Fruit fly (Drosophila melanogaster) whole organism, pupa: ENCODE results near the gene CG42521.
A peak's percentile ranks its signal among the peaks of the same experiment; 100 is the strongest.

Experiments
- CG10348 ChIP-seq: fragments of 200-800 bp; sonication (Bioruptor generic); IDR thresholded peaks from 2 replicates; pipeline ENCODE4 v1.3.6; 2022; ENCODE audit warnings: missing biosample characterization, missing genetic modification characterization
- CG12605 ChIP-seq: fragments of 200-800 bp; sonication (Bioruptor generic); IDR thresholded peaks from 2 replicates; pipeline ENCODE4 v1.3.6; 2022; ENCODE audit warnings: missing biosample characterization, missing genetic modification characterization
- CG13204 ChIP-seq: fragments of 200-800 bp; sonication (Bioruptor generic); optimal IDR thresholded peaks from 2 replicates; lab custom pipeline; 2018; ENCODE audit warnings: missing biosample characterization, mild to moderate bottlenecking, missing genetic modification characterization, moderate library complexity
- CG14655 ChIP-seq: fragments of 200-800 bp; sonication (Bioruptor generic); optimal IDR thresholded peaks from 3 replicates; lab custom pipeline; 2017; ENCODE audit warnings: mild to moderate bottlenecking, missing biosample characterization, missing genetic modification reagents, missing genetic modification characterization
- CG15710 ChIP-seq: fragments of 200-800 bp; sonication (Bioruptor generic); optimal IDR thresholded peaks from 2 replicates; lab custom pipeline; 2018; ENCODE audit warnings: missing biosample characterization, mild to moderate bottlenecking, missing genetic modification characterization, moderate library complexity
- CG17806 ChIP-seq: fragments of 200-800 bp; sonication (Bioruptor generic); optimal IDR thresholded peaks from 2 replicates; lab custom pipeline; 2018; ENCODE audit warnings: missing biosample characterization, mild to moderate bottlenecking, missing genetic modification characterization, moderate library complexity
- CG32121 ChIP-seq: fragments of 200-800 bp; sonication (Bioruptor generic); IDR thresholded peaks from 2 replicates; pipeline ENCODE4 v1.3.6; 2022; ENCODE audit warnings: missing biosample characterization, missing genetic modification characterization
- CG34367 ChIP-seq: fragments of 200-800 bp; sonication (Bioruptor generic); optimal IDR thresholded peaks from 2 replicates; lab custom pipeline; 2018; ENCODE audit warnings: missing biosample characterization, mild to moderate bottlenecking, missing genetic modification characterization
- CG4496 ChIP-seq: fragments of 200-800 bp; sonication (Bioruptor generic); IDR thresholded peaks from 3 replicates; pipeline ENCODE4 v1.3.6; 2022; ENCODE audit warnings: missing biosample characterization, missing genetic modification characterization
- CG8159 ChIP-seq: fragments of 200-800 bp; sonication (Bioruptor generic); optimal IDR thresholded peaks from 3 replicates; lab custom pipeline; 2018; ENCODE audit warnings: missing biosample characterization, mild to moderate bottlenecking, missing genetic modification characterization, moderate library complexity
- CG8301 ChIP-seq: fragments of 200-800 bp; sonication (Bioruptor generic); optimal IDR thresholded peaks from 2 replicates; lab custom pipeline; 2018; ENCODE audit warnings: missing biosample characterization, mild to moderate bottlenecking, missing genetic modification characterization
- CG9948 ChIP-seq: fragments of 200-800 bp; sonication (Bioruptor generic); optimal IDR thresholded peaks from 2 replicates; lab custom pipeline; 2018; ENCODE audit warnings: missing biosample characterization, mild to moderate bottlenecking, missing genetic modification characterization, moderate library complexity
- D1 ChIP-seq: fragments of 200-800 bp; sonication (Bioruptor generic); optimal IDR thresholded peaks from 2 replicates; lab custom pipeline; 2018; ENCODE audit warnings: missing biosample characterization, mild to moderate bottlenecking, missing genetic modification characterization, moderate library complexity
- EcR ChIP-seq: fragments of 200-800 bp; sonication (Bioruptor generic); optimal IDR thresholded peaks from 3 replicates; lab custom pipeline; 2019; ENCODE audit warnings: missing biosample characterization, missing genetic modification characterization, mild to moderate bottlenecking, moderate library complexity, missing genetic modification reagents
- Ets98B ChIP-seq: fragments of 200-800 bp; sonication (Bioruptor generic); IDR thresholded peaks from 2 replicates; pipeline ENCODE4 v1.3.6; 2022; ENCODE audit warnings: missing biosample characterization, missing genetic modification characterization
- Pif1A ChIP-seq: fragments of 200-800 bp; sonication (Bioruptor generic); optimal IDR thresholded peaks from 3 replicates; lab custom pipeline; 2016; ENCODE audit warnings: missing biosample characterization, missing genetic modification characterization
- Pif1B ChIP-seq: fragments of 200-800 bp; sonication (Bioruptor generic); optimal IDR thresholded peaks from 3 replicates; lab custom pipeline; 2016; ENCODE audit warnings: missing biosample characterization, missing genetic modification characterization
- Snoo ChIP-seq: fragments of 200-800 bp; sonication (Bioruptor generic); optimal IDR thresholded peaks from 3 replicates; lab custom pipeline; 2017; ENCODE audit warnings: missing biosample characterization, mild to moderate bottlenecking, missing genetic modification characterization, inconsistent platforms
- fd96Ca ChIP-seq: fragments of 200-800 bp; sonication (Bioruptor generic); IDR thresholded peaks from 3 replicates; pipeline ENCODE4 v1.3.6; 2022; ENCODE audit warnings: missing biosample characterization, missing genetic modification characterization
- gl ChIP-seq: fragments of 200-800 bp; sonication (Bioruptor generic); optimal IDR thresholded peaks from 2 replicates; lab custom pipeline; 2018; ENCODE audit warnings: missing biosample characterization, mild to moderate bottlenecking, missing genetic modification characterization
- rn ChIP-seq: fragments of 200-800 bp; sonication (Bioruptor generic); IDR thresholded peaks from 2 replicates; pipeline ENCODE4 v1.3.6; 2022; ENCODE audit warnings: missing biosample characterization, missing genetic modification characterization

The CG42521 gene

DNA sequence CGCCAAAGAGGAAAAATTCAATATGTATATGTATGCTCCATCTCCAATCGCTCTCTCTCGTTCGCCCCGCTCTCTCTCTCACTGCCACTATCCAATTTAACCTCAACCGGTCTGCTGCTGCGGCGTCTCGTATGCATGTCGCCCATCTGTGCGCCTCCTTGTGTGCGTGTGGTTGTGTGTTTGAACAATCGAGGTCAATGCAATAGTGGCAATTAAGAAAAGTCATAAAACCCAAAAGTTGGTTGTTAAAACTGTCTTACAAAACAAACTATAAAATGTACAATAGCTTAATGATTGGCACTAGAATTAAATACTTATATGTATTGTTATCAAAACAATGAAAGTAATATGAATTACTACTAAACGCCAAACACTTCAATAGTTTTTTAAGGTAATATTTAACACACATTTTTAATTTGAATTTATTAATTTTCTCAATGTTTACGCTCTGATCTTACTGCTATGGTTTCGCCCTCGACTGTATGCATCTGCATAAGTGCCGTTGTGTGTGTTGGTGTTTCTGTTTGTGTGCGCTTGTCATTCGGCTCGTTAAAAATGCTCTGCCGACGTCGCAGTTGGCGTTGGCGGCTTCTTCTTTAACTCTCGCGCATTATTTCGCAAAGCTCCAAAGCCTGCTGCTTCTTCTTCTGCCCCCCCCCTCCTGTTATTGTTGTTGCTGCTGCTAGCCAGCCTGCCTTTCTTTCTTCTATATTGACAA is 42.2 kb upstream of the CG42521 start:
- peak; percentile 98 for TF ChIP-seq Snoo
- peak; percentile 94 for TF ChIP-seq CG12605 (GFP tag; lab: Robert Waterston, UW)
- TF ChIP-seq D1 (tag; lab: Kevin White, UChicago): peak; percentile 98
- peak; percentile 99 for TF ChIP-seq CG15710 (tag; lab: Kevin White, UChicago)
- TF ChIP-seq rn (GFP tag; lab: Robert Waterston, UW): peak; percentile 93
- peak; percentile 83; the same call in 1 of the 2 replicates for TF ChIP-seq CG10348 (GFP tag; lab: Robert Waterston, UW)
- TF ChIP-seq CG8301: peak; percentile 99
- peak; percentile 98 for TF ChIP-seq CG34367
- peak; percentile 99 for TF ChIP-seq CG8159 (tag; lab: Kevin White, UChicago)
- TF ChIP-seq CG32121: peak; percentile 94
- peak; percentile 96 for TF ChIP-seq CG13204 (GFP tag; lab: Kevin White, UChicago)
- TF ChIP-seq Pif1A (GFP tag; lab: Kevin White, UChicago): peak; percentile 97
- peak; percentile 68 for TF ChIP-seq EcR
- TF ChIP-seq CG9948 (tag; lab: Kevin White, UChicago): peak; percentile 99
- TF ChIP-seq CG4496 (GFP tag; lab: Robert Waterston, UW): peak; percentile 94
- peak; percentile 91 for TF ChIP-seq Ets98B (GFP tag; lab: Robert Waterston, UW)
- TF ChIP-seq gl: peak; percentile 97
- peak; percentile 99 for TF ChIP-seq CG17806 (tag; lab: Kevin White, UChicago)
- TF ChIP-seq Pif1B (GFP tag; lab: Kevin White, UChicago): peak; percentile 97
- TF ChIP-seq fd96Ca: peak; percentile 79
- peak; percentile 99 for TF ChIP-seq CG14655

DNA sequence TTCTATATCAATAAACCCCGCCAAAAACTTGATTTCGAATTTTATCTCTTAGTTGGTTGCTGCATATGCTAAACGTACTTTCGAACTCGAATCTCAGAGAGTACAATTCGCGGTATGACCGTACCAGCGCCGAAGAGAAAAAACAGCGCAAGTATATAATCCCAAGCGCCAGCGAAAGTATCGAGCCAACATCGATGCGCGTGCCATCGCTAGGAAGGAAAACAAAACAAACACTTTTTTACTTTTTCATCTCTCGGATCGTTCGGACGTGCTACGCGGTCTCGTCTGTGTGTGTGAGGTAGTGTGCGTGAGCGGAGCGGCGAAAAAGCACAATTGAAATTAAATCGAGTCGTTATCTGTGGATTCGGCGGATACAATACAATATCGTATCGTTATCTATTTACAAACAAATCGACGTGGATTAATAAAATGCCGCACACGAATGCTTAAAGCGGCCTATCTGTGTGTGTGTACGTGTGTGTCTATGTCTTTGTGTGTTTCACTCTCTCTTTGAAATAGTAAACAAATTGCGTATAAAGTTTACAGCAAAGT is 41.2 kb upstream of the CG42521 start, which contains the start of gene simj:
Gene simj (plus strand): TSS at position 229 of the 552 bp plus-strand sequence.
- TF ChIP-seq CG15710 (tag; lab: Kevin White, UChicago): peak; percentile 52
- TF ChIP-seq CG12605 (GFP tag; lab: Robert Waterston, UW): peak; percentile 62; the same call in 1 of the 2 replicates
- peak; percentile 69 for TF ChIP-seq CG13204 (GFP tag; lab: Kevin White, UChicago)
- peak; percentile 34 for TF ChIP-seq Pif1B (GFP tag; lab: Kevin White, UChicago)
- no peak for TF ChIP-seq D1 (tag; lab: Kevin White, UChicago)
- peak; percentile 40 for TF ChIP-seq CG8159 (tag; lab: Kevin White, UChicago)
- TF ChIP-seq CG32121: peak; percentile 71
- TF ChIP-seq fd96Ca: peak; percentile 76
- peak; percentile 72 for TF ChIP-seq CG4496 (GFP tag; lab: Robert Waterston, UW)
- peak; percentile 16 for TF ChIP-seq CG14655
- TF ChIP-seq Pif1A (GFP tag; lab: Kevin White, UChicago): peak; percentile 49
- peak; percentile 22 for TF ChIP-seq EcR
- TF ChIP-seq rn (GFP tag; lab: Robert Waterston, UW): 0 out of 2 replicates have a peak, but pooled peaks have one; percentile 35
- TF ChIP-seq gl: peak; percentile 41
- no peak for TF ChIP-seq CG10348 (GFP tag; lab: Robert Waterston, UW)
- peak; percentile 52 for TF ChIP-seq Snoo
- peak; percentile 6 for TF ChIP-seq CG9948 (tag; lab: Kevin White, UChicago)
- no peak for TF ChIP-seq CG17806 (tag; lab: Kevin White, UChicago)
- TF ChIP-seq Ets98B (GFP tag; lab: Robert Waterston, UW): peak; percentile 69
- peak; percentile 35 for TF ChIP-seq CG34367
- TF ChIP-seq CG8301: peak; percentile 34

DNA sequence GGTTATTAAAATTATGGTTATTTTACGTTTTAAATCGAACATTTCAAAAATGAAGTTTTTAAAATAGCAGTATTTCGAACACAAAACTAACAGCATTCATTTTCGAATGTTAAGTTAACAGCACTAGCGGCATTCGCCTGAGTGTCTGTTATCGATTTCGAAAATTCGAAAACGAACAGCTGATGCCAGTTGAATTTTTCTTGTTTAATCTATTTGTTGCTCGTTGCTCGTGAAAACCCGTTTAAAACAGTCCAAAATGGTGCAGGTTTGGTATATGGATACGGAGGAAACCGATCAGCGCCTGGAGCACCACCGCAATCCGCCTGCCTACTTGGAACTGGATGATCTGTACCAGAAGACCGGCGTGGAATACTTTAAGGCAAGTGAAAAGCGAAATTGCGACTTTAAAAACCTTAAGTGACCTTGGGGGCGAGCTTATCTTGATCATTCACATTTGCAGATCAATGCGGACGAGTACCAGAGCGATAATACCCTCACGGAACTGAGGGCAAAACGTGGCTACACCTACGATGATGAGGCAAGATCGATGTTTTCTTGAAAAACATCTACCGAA is 39.9 kb upstream of the CG42521 start, which contains the start of gene Adi1:
Gene Adi1 (plus strand): TSS at position 187 of the 574 bp plus-strand sequence.
- TF ChIP-seq Ets98B (GFP tag; lab: Robert Waterston, UW) (no peak), CG4496 (GFP tag; lab: Robert Waterston, UW) (no peak), Pif1B (GFP tag; lab: Kevin White, UChicago) (no peak), CG14655 (no peak), D1 (tag; lab: Kevin White, UChicago) (no peak), Pif1A (GFP tag; lab: Kevin White, UChicago) (no peak), EcR (peak; percentile 22), CG15710 (tag; lab: Kevin White, UChicago) (no peak)

DNA sequence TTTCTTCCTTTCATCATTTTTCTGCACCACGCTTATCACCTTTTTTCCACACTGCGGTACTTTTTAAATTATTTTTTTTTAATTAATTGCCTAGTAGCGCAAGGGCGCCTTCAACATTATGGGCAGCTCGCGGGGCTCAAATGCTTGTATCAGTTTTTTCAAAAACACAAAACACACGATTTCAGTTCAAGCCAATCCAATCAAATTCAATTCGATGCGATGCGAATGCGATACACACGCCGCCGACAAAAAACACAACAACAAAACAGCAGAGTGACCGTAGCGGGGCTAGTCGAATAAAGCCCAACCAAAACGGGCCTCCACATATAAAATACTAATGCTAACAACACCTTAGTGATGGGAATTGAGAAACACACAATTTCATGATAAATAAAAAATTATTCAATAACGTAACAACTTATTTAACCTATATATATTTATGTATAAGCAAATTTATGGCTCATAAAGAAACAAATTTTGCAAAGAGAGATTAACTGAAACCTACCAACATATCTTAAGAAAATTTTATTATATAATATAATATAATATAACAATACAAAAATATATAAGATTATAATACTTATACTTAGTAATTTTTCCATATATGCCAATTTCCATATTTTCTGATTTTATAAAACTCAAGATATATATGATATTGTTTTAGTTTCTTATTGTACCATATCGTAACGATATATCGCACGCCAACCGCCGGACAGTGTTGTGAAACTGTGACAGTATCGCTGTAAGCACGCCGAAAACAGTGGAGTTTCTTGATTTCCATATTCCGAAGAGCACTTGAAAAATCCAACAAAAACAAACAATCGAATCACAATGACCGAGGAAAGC is 37.6 kb upstream of the CG42521 start, which contains the start of the genes CG32066 and CG8003:
Gene CG32066 (minus strand): TSS at position 270 of the 846 bp plus-strand sequence.
Gene CG8003 (plus strand): TSS at position 732 of the 846 bp plus-strand sequence.
- TF ChIP-seq CG13204 (GFP tag; lab: Kevin White, UChicago) (no peak), CG17806 (tag; lab: Kevin White, UChicago) (no peak), CG14655 (no peak), gl (no peak), Ets98B (GFP tag; lab: Robert Waterston, UW) (peak; percentile 23; the same call in 1 of the 2 replicates), fd96Ca (peak; percentile 13; the same call in 1 of the 3 replicates), CG8301 (peak; percentile 9), Pif1B (GFP tag; lab: Kevin White, UChicago) (peak; percentile 19), Pif1A (GFP tag; lab: Kevin White, UChicago) (peak; percentile 42), CG12605 (GFP tag; lab: Robert Waterston, UW) (no peak), EcR (peak; percentile 45), rn (GFP tag; lab: Robert Waterston, UW) (no peak), CG8159 (tag; lab: Kevin White, UChicago) (no peak), CG9948 (tag; lab: Kevin White, UChicago) (no peak), CG15710 (tag; lab: Kevin White, UChicago) (peak; percentile 36), D1 (tag; lab: Kevin White, UChicago) (peak; percentile 62), CG4496 (GFP tag; lab: Robert Waterston, UW) (peak; percentile 31; the same call in 2 of the 3 replicates), CG34367 (no peak), CG32121 (peak; percentile 49; the same call in 1 of the 2 replicates), Snoo (no peak), CG10348 (GFP tag; lab: Robert Waterston, UW) (no peak)
- TF ChIP-seq, all 21 proteins: peak for 10
